Worm (Caenorhabditis elegans): ENCODE data around the gene chil-22.

Gene chil-22

ce11 chrII:9438853-9439252 is 27.1 kb downstream of the chil-22 start:
- TF ChIP-seq ztf-6 (GFP tag; IDR thresholded peaks at IDR 0.05) = no peak
- no peak for TF ChIP-seq dox-1 (GFP tag; IDR thresholded peaks at IDR 0.05)
- TF ChIP-seq ztf-18 (tag; optimal IDR thresholded peaks at IDR 0.05) = no peak
- TF ChIP-seq madf-10 (tag; optimal IDR thresholded peaks at IDR 0.05) = no peak
- TF ChIP-seq nhr-179 (tag; optimal IDR thresholded peaks at IDR 0.05) = no peak
- TF ChIP-seq sptf-2 (GFP tag; optimal IDR thresholded peaks at IDR 0.05) = no peak
- TF ChIP-seq ekl-4 (GFP tag; IDR thresholded peaks at IDR 0.05) = no peak
- no peak for TF ChIP-seq tlf-1 (GFP tag; optimal IDR thresholded peaks at IDR 0.05)
- TF ChIP-seq repo-1 (tag; optimal IDR thresholded peaks at IDR 0.05) = no peak
- TF ChIP-seq mcd-1 (GFP tag; IDR thresholded peaks at IDR 0.05) = no peak
- TF ChIP-seq cebp-1 (GFP tag; IDR thresholded peaks at IDR 0.05) = no peak
- TF ChIP-seq cebp-1 (tag; optimal IDR thresholded peaks at IDR 0.05) = no peak
- TF ChIP-seq unc-130 (GFP tag; optimal IDR thresholded peaks at IDR 0.05) = no peak
- no peak for TF ChIP-seq gei-17 (GFP tag; optimal IDR thresholded peaks at IDR 0.05)
- TF ChIP-seq T26A5.8 (tag; optimal IDR thresholded peaks at IDR 0.05) = no peak
- TF ChIP-seq mxl-1 (tag; optimal IDR thresholded peaks at IDR 0.05) = no peak
- no peak for TF ChIP-seq ztf-3 (GFP tag; optimal IDR thresholded peaks at IDR 0.05)
- no peak for TF ChIP-seq egrh-3 (GFP tag; IDR thresholded peaks at IDR 0.05)

- no peak for TF ChIP-seq repo-1 (tag; optimal IDR thresholded peaks at IDR 0.05)
- TF ChIP-seq tlf-1 (GFP tag; optimal IDR thresholded peaks at IDR 0.05) = no peak
- no peak for TF ChIP-seq hmg-20 (GFP tag; IDR thresholded peaks at IDR 0.05)
- TF ChIP-seq nhr-27 (tag; optimal IDR thresholded peaks at IDR 0.05) = no peak
- TF ChIP-seq ceh-27 (GFP tag; optimal IDR thresholded peaks at IDR 0.05) = no peak
- TF ChIP-seq ceh-100 (GFP tag; IDR thresholded peaks at IDR 0.05) = no peak
- no peak for TF ChIP-seq F37B4.10 (GFP tag; IDR thresholded peaks at IDR 0.05)
- no peak for TF ChIP-seq lin-40 (tag; optimal IDR thresholded peaks at IDR 0.05)
- TF ChIP-seq rec-8 (tag; optimal IDR thresholded peaks at IDR 0.05) = no peak
- TF ChIP-seq nhr-90 (tag; optimal IDR thresholded peaks at IDR 0.05) = no peak
- TF ChIP-seq ztf-22 (GFP tag; optimal IDR thresholded peaks at IDR 0.05) = no peak
- TF ChIP-seq madf-8 (GFP tag; conservative IDR thresholded peaks at IDR 0.05) = no peak
- TF ChIP-seq ztf-25 (GFP tag; IDR thresholded peaks at IDR 0.05) = no peak
- no peak for TF ChIP-seq hlh-26 (GFP tag; conservative IDR thresholded peaks at IDR 0.05)
Observed at ce11 chrII:9438227-9438626, 27.8 kb downstream of the chil-22 start, which contains the start of gene chil-13. Gene chil-13 (minus strand): TSS chrII:9438327.

DNA sequence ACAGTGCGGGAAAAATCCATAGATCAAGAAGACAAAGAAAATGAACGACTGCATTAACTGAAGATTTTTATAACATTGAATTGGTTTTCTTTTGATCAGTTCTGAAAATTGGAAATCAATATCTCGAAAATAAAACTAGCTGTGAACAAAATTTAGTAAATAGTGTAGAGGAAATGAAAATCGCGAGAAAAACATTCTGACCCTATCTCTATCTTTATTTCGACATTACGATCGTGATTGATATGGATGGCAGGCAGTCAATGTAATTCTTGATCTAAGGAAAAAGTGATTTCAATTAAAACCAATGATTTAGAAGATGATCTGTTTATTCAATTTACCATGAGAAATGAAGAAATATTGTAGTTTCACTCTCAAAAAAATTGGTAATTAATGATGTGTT is 30.0 kb downstream of the chil-22 start, which contains the start of gene kin-16:
Gene kin-16, minus strand, starts transcription at position 101 of the 400 bp plus-strand sequence.
- no peak for TF ChIP-seq let-526 (GFP tag; IDR thresholded peaks at IDR 0.05)
- no peak for TF ChIP-seq snpc-4 (GFP tag; optimal IDR thresholded peaks at IDR 0.05)
- TF ChIP-seq snpc-4 (tag; optimal IDR thresholded peaks at IDR 0.05) = no peak

ce11 chrII:9433609-9434008 is 32.4 kb downstream of the chil-22 start, which contains the start of gene kin-15:
Gene kin-15 (minus strand): TSS chrII:9433709.
- TF ChIP-seq C06A6.2 (GFP tag; conservative IDR thresholded peaks at IDR 0.05) (no peak), madf-8 (GFP tag; conservative IDR thresholded peaks at IDR 0.05) (no peak), lin-54 (GFP tag; optimal IDR thresholded peaks at IDR 0.05) (no peak), pbrm-1 (GFP tag; IDR thresholded peaks at IDR 0.05) (no peak), nhr-27 (tag; optimal IDR thresholded peaks at IDR 0.05) (no peak), let-526 (GFP tag; IDR thresholded peaks at IDR 0.05) (no peak), unc-130 (GFP tag; optimal IDR thresholded peaks at IDR 0.05) (no peak), C17E4.6 (GFP tag; IDR thresholded peaks at IDR 0.05) (no peak), ZK185.1 (tag; optimal IDR thresholded peaks at IDR 0.05; ENCODE audit: poor library complexity, severe bottlenecking) (no peak), B0035.1 (tag; optimal IDR thresholded peaks at IDR 0.05) (no peak), ztf-6 (GFP tag; IDR thresholded peaks at IDR 0.05) (no peak), xnd-1 (tag; optimal IDR thresholded peaks at IDR 0.05) (no peak), ets-4 (GFP tag; optimal IDR thresholded peaks at IDR 0.05) (no peak), rec-8 (tag; optimal IDR thresholded peaks at IDR 0.05) (no peak), bed-2 (GFP tag; IDR thresholded peaks at IDR 0.05) (no peak), ekl-4 (GFP tag; IDR thresholded peaks at IDR 0.05) (no peak), Y95B8A.8 (GFP tag; IDR thresholded peaks at IDR 0.05) (no peak), cebp-2 (GFP tag; IDR thresholded peaks at IDR 0.05) (no peak)
